Worm (Caenorhabditis elegans): ENCODE data around the gene C50C3.12.
A peak's percentile ranks its signal among the peaks of the same experiment; 100 is the strongest.

The C50C3.12 gene

ce11 chrIII:8217919-8218318, 41.6 kb downstream of the C50C3.12 start, which contains the start of gene C30A5.16:
C30A5.16 (plus strand) TSS chrIII:8218219.
- no peak for TF ChIP-seq rbr-2 (tag; optimal IDR thresholded peaks at IDR 0.05)
- TF ChIP-seq lin-13 (GFP tag; optimal IDR thresholded peaks at IDR 0.05) = no peak
- no peak for TF ChIP-seq daf-8 (GFP tag; IDR thresholded peaks at IDR 0.05)
- TF ChIP-seq nhr-111 (GFP tag; optimal IDR thresholded peaks at IDR 0.05) = no peak
- no peak for TF ChIP-seq nhr-10 (tag; optimal IDR thresholded peaks at IDR 0.05)
- TF ChIP-seq jun-1 (tag; optimal IDR thresholded peaks at IDR 0.05) = no peak
- TF ChIP-seq lin-38 (GFP tag; IDR thresholded peaks at IDR 0.05) = no peak
- TF ChIP-seq nhr-237 (tag; optimal IDR thresholded peaks at IDR 0.05) = no peak
- no peak for TF ChIP-seq php-3 (GFP tag; IDR thresholded peaks at IDR 0.05)
- TF ChIP-seq fkh-10 (GFP tag; optimal IDR thresholded peaks at IDR 0.05) = no peak
- no peak for TF ChIP-seq D1046.2 (GFP tag; IDR thresholded peaks at IDR 0.05)
- TF ChIP-seq dpl-1 (GFP tag; optimal IDR thresholded peaks at IDR 0.05) = no peak
- TF ChIP-seq nhr-48 (tag; optimal IDR thresholded peaks at IDR 0.05) = no peak
- TF ChIP-seq ceh-44 (GFP tag; IDR thresholded peaks at IDR 0.05) = no peak
- no peak for TF ChIP-seq cey-2 (tag; optimal IDR thresholded peaks at IDR 0.05; ENCODE audit: borderline replicate concordance, insufficient read depth)
- TF ChIP-seq pha-4 (GFP tag; IDR thresholded peaks at IDR 0.05) = no peak
- no peak for TF ChIP-seq pha-4 (tag; optimal IDR thresholded peaks at IDR 0.05)
- TF ChIP-seq madf-9 (GFP tag; conservative IDR thresholded peaks at IDR 0.05) = no peak
- no peak for TF ChIP-seq egl-43 (GFP tag; IDR thresholded peaks at IDR 0.05)
- TF ChIP-seq nhr-6 (tag; optimal IDR thresholded peaks at IDR 0.05) = no peak

ce11 chrIII:8220081-8220480, 43.7 kb downstream of the C50C3.12 start:
- TF ChIP-seq mxl-2 (GFP tag; conservative IDR thresholded peaks at IDR 0.05) (no peak), nhr-41 (GFP tag; IDR thresholded peaks at IDR 0.05) (no peak), daf-8 (GFP tag; IDR thresholded peaks at IDR 0.05) (no peak)

ce11 chrIII:8224769-8225168, 48.4 kb downstream of the C50C3.12 start, which contains the start of gene mob-4:
mob-4 (plus strand) TSS chrIII:8225097.
- TF ChIP-seq T20F7.1 (GFP tag; optimal IDR thresholded peaks at IDR 0.05) (peak; percentile 92), snpc-1.2 (GFP tag; IDR thresholded peaks at IDR 0.05) (no peak), lsy-2 (tag; optimal IDR thresholded peaks at IDR 0.05) (peak in 1 of 2 experiments; percentile 9), nhr-102 (tag; optimal IDR thresholded peaks at IDR 0.05) (no peak), dpl-1 (GFP tag; optimal IDR thresholded peaks at IDR 0.05) (peak; percentile 4)

ce11 chrIII:8226178-8226577, 49.8 kb downstream of the C50C3.12 start, which contains the start of gene rfs-1:
rfs-1 (plus strand) TSS chrIII:8226478.
- TF ChIP-seq snpc-1.2 (GFP tag; IDR thresholded peaks at IDR 0.05) = no peak
- TF ChIP-seq arid-1 (GFP tag; conservative IDR thresholded peaks at IDR 0.05) = no peak

All from whole organism, L4 larva.